Fruit fly (Drosophila melanogaster) whole organism, embryonic: Measurements from ENCODE around the gene CG18598.

Experiments
- Ada2b ChIP-seq: fragments of 200-800 bp; sonication (Bioruptor generic); IDR thresholded peaks from 2 replicates; pipeline ENCODE4 v1.3.6; 2022; ENCODE audit warnings: missing biosample characterization, missing genetic modification characterization
- Atf6 ChIP-seq: fragments of 200-800 bp; sonication (Bioruptor generic); IDR thresholded peaks from 2 replicates; pipeline ENCODE4 v1.3.6; 2022; ENCODE audit warnings: missing biosample characterization, missing genetic modification characterization
- B-H2 ChIP-seq: fragments of 200-800 bp; sonication (Bioruptor generic); optimal IDR thresholded peaks from 2 replicates; lab custom pipeline; 2018; ENCODE audit warnings: missing biosample characterization, mild to moderate bottlenecking, missing genetic modification characterization
- CG10462 ChIP-seq: fragments of 200-800 bp; sonication (Bioruptor generic); optimal IDR thresholded peaks from 2 replicates; lab custom pipeline; 2016; ENCODE audit warnings: missing biosample characterization, missing genetic modification characterization
- CG11695 ChIP-seq: fragments of 200-800 bp; sonication (Bioruptor generic); IDR thresholded peaks from 3 replicates; pipeline ENCODE4 v1.3.6; 2022; ENCODE audit warnings: missing biosample characterization, missing genetic modification characterization
- CG12071 ChIP-seq: fragments of 200-800 bp; sonication (Bioruptor generic); optimal IDR thresholded peaks from 3 replicates; lab custom pipeline; 2018; ENCODE audit warnings: missing biosample characterization, mild to moderate bottlenecking, missing genetic modification characterization
- CG12659 ChIP-seq: fragments of 200-800 bp; sonication (Bioruptor generic); optimal IDR thresholded peaks from 3 replicates; lab custom pipeline; 2017; ENCODE audit warnings: mild to moderate bottlenecking, missing biosample characterization, missing genetic modification reagents, missing genetic modification characterization
- CG15269 ChIP-seq: fragments of 200-800 bp; sonication (Bioruptor generic); optimal IDR thresholded peaks from 2 replicates; lab custom pipeline; 2018; ENCODE audit warnings: missing biosample characterization, mild to moderate bottlenecking, missing genetic modification characterization, moderate library complexity
- CG15514 ChIP-seq: fragments of 200-800 bp; sonication (Bioruptor generic); optimal IDR thresholded peaks from 3 replicates; lab custom pipeline; 2017; ENCODE audit warnings: missing biosample characterization, missing genetic modification characterization, mild to moderate bottlenecking, moderate library complexity, missing genetic modification reagents
- CG17385 ChIP-seq: fragments of 200-800 bp; sonication (Bioruptor generic); optimal IDR thresholded peaks from 3 replicates; lab custom pipeline; 2018; ENCODE audit warnings: missing biosample characterization, mild to moderate bottlenecking, missing genetic modification characterization
- CG1832 ChIP-seq: fragments of 200-800 bp; sonication (Bioruptor generic); optimal IDR thresholded peaks from 2 replicates; lab custom pipeline; 2017; ENCODE audit warnings: missing biosample characterization, mild to moderate bottlenecking, missing genetic modification characterization, inconsistent platforms
- CG18599 ChIP-seq: fragments of 200-800 bp; sonication (Bioruptor generic); optimal IDR thresholded peaks from 3 replicates; lab custom pipeline; 2017; ENCODE audit warnings: missing biosample characterization, missing genetic modification characterization, mild to moderate bottlenecking, moderate library complexity, missing genetic modification reagents
- CG18619 ChIP-seq: fragments of 200-800 bp; sonication (Bioruptor generic); optimal IDR thresholded peaks from 3 replicates; lab custom pipeline; 2017; ENCODE audit warnings: missing biosample characterization, mild to moderate bottlenecking, missing genetic modification characterization
- CG5245 ChIP-seq: fragments of 200-800 bp; sonication (Bioruptor generic); optimal IDR thresholded peaks from 3 replicates; lab custom pipeline; 2016; ENCODE audit warnings: missing biosample characterization, missing genetic modification characterization
- CG6683 ChIP-seq: fragments of 200-800 bp; sonication (Bioruptor generic); optimal IDR thresholded peaks from 2 replicates; lab custom pipeline; 2017; ENCODE audit warnings: missing biosample characterization, mild to moderate bottlenecking, missing genetic modification characterization, missing genetic modification reagents
- CG6813 ChIP-seq: fragments of 200-800 bp; sonication (Bioruptor generic); optimal IDR thresholded peaks from 2 replicates; lab custom pipeline; 2017; ENCODE audit warnings: missing biosample characterization, missing genetic modification characterization, mild to moderate bottlenecking, moderate library complexity, missing genetic modification reagents
- CG7839 ChIP-seq: fragments of 200-800 bp; sonication (Bioruptor generic); optimal IDR thresholded peaks from 3 replicates; lab custom pipeline; 2018; ENCODE audit warnings: missing biosample characterization, mild to moderate bottlenecking, missing genetic modification characterization, moderate library complexity
- CG9609 ChIP-seq: fragments of 200-800 bp; sonication (Bioruptor generic); optimal IDR thresholded peaks from 3 replicates; lab custom pipeline; 2016; ENCODE audit warnings: missing biosample characterization, missing genetic modification characterization
- CrebB ChIP-seq: fragments of 200-800 bp; sonication (Bioruptor generic); optimal IDR thresholded peaks from 3 replicates; lab custom pipeline; 2018; ENCODE audit warnings: missing biosample characterization, mild to moderate bottlenecking, missing genetic modification characterization
- Dek ChIP-seq: fragments of 200-800 bp; sonication (Bioruptor generic); optimal IDR thresholded peaks from 3 replicates; lab custom pipeline; 2019; ENCODE audit warnings: missing biosample characterization, mild to moderate bottlenecking, missing genetic modification characterization, moderate library complexity
- HmgZ ChIP-seq: fragments of 200-800 bp; sonication (Bioruptor generic); optimal IDR thresholded peaks from 2 replicates; lab custom pipeline; 2018; ENCODE audit warnings: missing biosample characterization, mild to moderate bottlenecking, missing genetic modification characterization
- Hmr ChIP-seq: fragments of 200-800 bp; sonication (Bioruptor generic); optimal IDR thresholded peaks from 3 replicates; lab custom pipeline; 2017; ENCODE audit warnings: mild to moderate bottlenecking, missing biosample characterization, missing genetic modification reagents, missing genetic modification characterization
- Hr51 ChIP-seq, 2 experiments: fragments of 200-800 bp; sonication (Bioruptor generic); optimal IDR thresholded peaks; 2 replicates in 1 of 2; 3 replicates in 1 of 2; lab custom pipeline; 2016 to 2018; ENCODE audit warnings: missing biosample characterization in 2 of 2, missing genetic modification characterization in 2 of 2, mild to moderate bottlenecking in 1 of 2, moderate library complexity in 1 of 2
- Pdp1 ChIP-seq, 2 experiments: fragments of 200-800 bp; sonication (Bioruptor generic); optimal IDR thresholded peaks; 3 replicates each; lab custom pipeline; 2016; ENCODE audit warnings: missing biosample characterization in 2 of 2, missing genetic modification characterization in 2 of 2, mild to moderate bottlenecking in 1 of 2, moderate library complexity in 1 of 2
- abd-A ChIP-seq: fragments of 200-800 bp; sonication (Bioruptor generic); optimal IDR thresholded peaks from 3 replicates; lab custom pipeline; 2019; ENCODE audit warnings: missing biosample characterization, mild to moderate bottlenecking, missing genetic modification characterization, moderate library complexity
- ase ChIP-seq: fragments of 200-800 bp; sonication (Bioruptor generic); IDR thresholded peaks from 3 replicates; pipeline ENCODE4 v1.3.6; 2022; ENCODE audit warnings: missing biosample characterization, missing genetic modification characterization
- az2 ChIP-seq: fragments of 200-800 bp; sonication (Bioruptor generic); optimal IDR thresholded peaks from 3 replicates; lab custom pipeline; 2016; ENCODE audit warnings: missing biosample characterization, missing genetic modification characterization
- caup ChIP-seq: fragments of 200-800 bp; sonication (Bioruptor generic); optimal IDR thresholded peaks from 3 replicates; lab custom pipeline; 2017; ENCODE audit warnings: missing biosample characterization, mild to moderate bottlenecking, missing genetic modification characterization, moderate library complexity; ENCODE audit not compliant: severe bottlenecking
- chinmo ChIP-seq: fragments of 200-800 bp; sonication (Bioruptor generic); IDR thresholded peaks from 4 replicates; pipeline ENCODE4 v1.3.6; 2022; ENCODE audit warnings: missing biosample characterization, missing genetic modification characterization; ENCODE audit not compliant: partially characterized antibody
- exex ChIP-seq: fragments of 200-800 bp; sonication (Bioruptor generic); optimal IDR thresholded peaks from 4 replicates; lab custom pipeline; 2018; ENCODE audit warnings: missing biosample characterization, mild to moderate bottlenecking, missing genetic modification characterization, moderate library complexity
- eyg ChIP-seq: fragments of 200-800 bp; sonication (Bioruptor generic); optimal IDR thresholded peaks from 3 replicates; lab custom pipeline; 2016; ENCODE audit warnings: missing biosample characterization, missing genetic modification characterization
- fd3F ChIP-seq: fragments of 200-800 bp; sonication (Bioruptor generic); optimal IDR thresholded peaks from 2 replicates; lab custom pipeline; 2018; ENCODE audit warnings: missing biosample characterization, mild to moderate bottlenecking, missing genetic modification characterization, moderate library complexity
- jumu ChIP-seq: fragments of 200-800 bp; sonication (Bioruptor generic); optimal IDR thresholded peaks from 3 replicates; lab custom pipeline; 2016; ENCODE audit warnings: missing biosample characterization, missing genetic modification characterization
- lab ChIP-seq: fragments of 200-800 bp; sonication (Bioruptor generic); optimal IDR thresholded peaks from 3 replicates; lab custom pipeline; 2017; ENCODE audit warnings: missing biosample characterization, missing genetic modification characterization, mild to moderate bottlenecking, moderate library complexity, missing genetic modification reagents
- lilli ChIP-seq: fragments of 200-800 bp; sonication (Bioruptor generic); optimal IDR thresholded peaks from 3 replicates; lab custom pipeline; 2016; ENCODE audit warnings: missing biosample characterization, missing genetic modification characterization
- mirr ChIP-seq: fragments of 200-800 bp; sonication (Bioruptor generic); optimal IDR thresholded peaks from 3 replicates; lab custom pipeline; 2018; ENCODE audit warnings: missing biosample characterization, mild to moderate bottlenecking, missing genetic modification characterization
- pan ChIP-seq, 4 experiments: fragments of >200 bp in 3 of 4; fragments of 200-800 bp in 1 of 4; sonication (Bioruptor generic) in 1 of 4; optimal IDR thresholded peaks in 3 of 4; IDR thresholded peaks in 1 of 4; 2 replicates each; pipeline versions ENCODE4 v1.3.6 to Lab custom; 2017 to 2022; ENCODE audit warnings: missing biosample characterization in 2 of 4, missing genetic modification characterization in 2 of 4, mixed read lengths in 1 of 4
- pfk ChIP-seq: fragments of 200-800 bp; sonication (Bioruptor generic); optimal IDR thresholded peaks from 2 replicates; lab custom pipeline; 2018; ENCODE audit warnings: missing biosample characterization, mild to moderate bottlenecking, missing genetic modification characterization, moderate library complexity
- pho ChIP-seq: fragments of 200-800 bp; sonication (Bioruptor generic); optimal IDR thresholded peaks from 2 replicates; lab custom pipeline; 2016; ENCODE audit warnings: missing biosample characterization, missing genetic modification characterization
- pros ChIP-seq: fragments of 200-800 bp; sonication (Bioruptor generic); optimal IDR thresholded peaks from 3 replicates; lab custom pipeline; 2019; ENCODE audit warnings: missing biosample characterization, mild to moderate bottlenecking, missing genetic modification characterization, moderate library complexity
- repo ChIP-seq: fragments of 200-800 bp; sonication (Bioruptor generic); optimal IDR thresholded peaks from 2 replicates; lab custom pipeline; 2016; ENCODE audit warnings: missing biosample characterization, missing genetic modification characterization
- schlank ChIP-seq: fragments of 200-800 bp; sonication (Bioruptor generic); optimal IDR thresholded peaks from 2 replicates; lab custom pipeline; 2018; ENCODE audit warnings: missing biosample characterization, mild to moderate bottlenecking, missing genetic modification characterization
- scrt ChIP-seq: fragments of 200-800 bp; sonication (Bioruptor generic); optimal IDR thresholded peaks from 2 replicates; lab custom pipeline; 2018; ENCODE audit warnings: missing biosample characterization, mild to moderate bottlenecking, missing genetic modification characterization, moderate library complexity
- sens ChIP-seq: fragments of 200-800 bp; sonication (Bioruptor generic); peaks from one replicate; lab custom pipeline; 2016; ENCODE audit warnings: missing biosample characterization, missing genetic modification characterization
- stwl ChIP-seq: fragments of 200-800 bp; sonication (Bioruptor generic); optimal IDR thresholded peaks from 3 replicates; lab custom pipeline; 2018; ENCODE audit warnings: missing biosample characterization, mild to moderate bottlenecking, missing genetic modification characterization, moderate library complexity
- tio ChIP-seq: fragments of 200-800 bp; sonication (Bioruptor generic); optimal IDR thresholded peaks from 2 replicates; lab custom pipeline; 2017; ENCODE audit warnings: missing biosample characterization, missing genetic modification characterization, inconsistent platforms
- twi ChIP-seq: fragments of 200-800 bp; optimal IDR thresholded peaks from 2 replicates; lab custom pipeline; 2019; ENCODE audit warnings: missing biosample characterization, mild to moderate bottlenecking, missing genetic modification characterization, moderate library complexity
- wor ChIP-seq: fragments of 200-800 bp; sonication (Bioruptor generic); IDR thresholded peaks from 2 replicates; pipeline ENCODE4 v1.3.6; 2022; ENCODE audit warnings: missing biosample characterization, missing genetic modification characterization

The CG18598 gene

DNA sequence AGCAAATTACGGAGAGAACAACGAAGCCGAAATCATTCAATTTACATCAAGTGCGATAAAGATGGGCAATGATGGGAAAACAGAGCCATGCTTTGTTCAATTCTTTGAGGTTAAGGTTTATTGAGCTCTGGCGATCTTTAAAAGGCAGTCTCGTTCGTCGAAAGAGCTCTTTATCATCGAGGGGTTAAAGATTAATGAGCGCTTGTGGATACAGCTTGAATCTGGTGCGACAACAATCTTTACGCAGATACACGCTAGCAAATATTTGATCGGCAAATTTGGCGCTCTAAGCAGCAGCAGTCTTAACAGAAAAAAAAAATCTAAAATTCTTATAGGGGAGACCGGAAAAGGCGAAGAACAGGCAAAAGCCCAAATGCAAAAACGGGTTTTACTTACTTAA is 45.2 kb downstream of the CG18598 start (continued):
- TF ChIP-seq CG11695: 0 out of 3 replicates have a peak, but pooled peaks have one; percentile 33
- no peak for TF ChIP-seq az2
- no peak for TF ChIP-seq wor (GFP tag; lab: Robert Waterston, UW)
- TF ChIP-seq mirr: peak; percentile 8
- TF ChIP-seq jumu: no peak
- TF ChIP-seq Hmr (GFP tag; lab: Kevin White, UChicago): peak; percentile 74
- TF ChIP-seq CG1832 (GFP tag; lab: Kevin White, UChicago): no peak
- no peak for TF ChIP-seq CG5245
- TF ChIP-seq Hr51 (GFP tag; optimal IDR thresholded peaks at IDR 0.05; lab: Kevin White, UChicago): peak in 1 of 2 experiments; percentile 27
- TF ChIP-seq repo (GFP tag; lab: Kevin White, UChicago): no peak
- no peak for TF ChIP-seq pfk
- peak; percentile 36 for TF ChIP-seq fd3F (GFP tag; lab: Kevin White, UChicago)
- peak; percentile 53 for TF ChIP-seq B-H2 (GFP tag; lab: Kevin White, UChicago)
- TF ChIP-seq Ada2b (GFP tag; lab: Robert Waterston, UW): no peak
- no peak for TF ChIP-seq CG10462 (GFP tag; lab: Kevin White, UChicago)
- TF ChIP-seq CG12659 (GFP tag; lab: Kevin White, UChicago): peak; percentile 13
- TF ChIP-seq eyg: no peak
- TF ChIP-seq CG17385 (GFP tag; lab: Kevin White, UChicago): peak; percentile 18
- peak; percentile 8 for TF ChIP-seq CG18619
- TF ChIP-seq CG15514 (GFP tag; lab: Kevin White, UChicago): peak; percentile 51
- TF ChIP-seq pan (optimal IDR thresholded peaks at IDR 0.05; lab: Kevin White, UChicago): no peak
- TF ChIP-seq pan (GFP tag; optimal IDR thresholded peaks at IDR 0.05 in 1 of 2, IDR thresholded peaks at IDR 0.05 in 1 of 2): peak in 1 of 2 experiments; percentile 7
- TF ChIP-seq pros (GFP tag; lab: Kevin White, UChicago): no peak
- no peak for TF ChIP-seq ase
- TF ChIP-seq HmgZ (tag; lab: Kevin White, UChicago): no peak
- peak; percentile 28 for TF ChIP-seq scrt (GFP tag; lab: Kevin White, UChicago)
- TF ChIP-seq exex (tag; lab: Kevin White, UChicago): no peak
- TF ChIP-seq Dek (tag; lab: Kevin White, UChicago): peak; percentile 20
- TF ChIP-seq CG7839 (tag; lab: Kevin White, UChicago): peak; percentile 1
- peak; percentile 68 for TF ChIP-seq schlank (tag; lab: Kevin White, UChicago)
- peak; percentile 10 for TF ChIP-seq CG12071 (GFP tag; lab: Kevin White, UChicago)
- peak; percentile 48 for TF ChIP-seq sens
- TF ChIP-seq CG9609: no peak
- TF ChIP-seq Atf6: peak; percentile 61
- TF ChIP-seq lab (GFP tag; lab: Kevin White, UChicago): peak; percentile 76
- peak; percentile 4 for TF ChIP-seq CG6813 (GFP tag; lab: Kevin White, UChicago)
- TF ChIP-seq caup (GFP tag; lab: Kevin White, UChicago): peak; percentile 67
- no peak for TF ChIP-seq abd-A (tag; lab: Kevin White, UChicago)
- TF ChIP-seq chinmo (GFP tag; lab: Robert Waterston, UW): 0 out of 4 replicates have a peak, but pooled peaks have one; percentile 35
- TF ChIP-seq CG15269 (tag; lab: Kevin White, UChicago): peak; percentile 12
- no peak for TF ChIP-seq twi (tag; lab: Kevin White, UChicago)
- peak; percentile 75 for TF ChIP-seq CG18599 (GFP tag; lab: Kevin White, UChicago)
- TF ChIP-seq tio (GFP tag; lab: Kevin White, UChicago): no peak
- no peak for TF ChIP-seq stwl
- TF ChIP-seq CrebB (tag; lab: Kevin White, UChicago): peak; percentile 17
- peak; percentile 20 for TF ChIP-seq lilli (GFP tag; lab: Kevin White, UChicago)
- TF ChIP-seq Pdp1 (GFP tag; optimal IDR thresholded peaks at IDR 0.05; lab: Kevin White, UChicago): no peak
- TF ChIP-seq pho (GFP tag; lab: Kevin White, UChicago): peak; percentile 14
- peak; percentile 4 for TF ChIP-seq CG6683 (GFP tag; lab: Kevin White, UChicago)
